Worm (Caenorhabditis elegans) whole organism, L1 larva: Measurements from ENCODE around the gene his-70.

Source experiments
- C04F5.9 ChIP-seq: sonication (generic microtip); optimal IDR thresholded peaks from 2 replicates; lab custom pipeline; 2016; ENCODE audit warnings: missing genetic modification characterization, missing compliant biosample characterization
- C16A3.4 ChIP-seq: fragments of 150-350 bp; optimal IDR thresholded peaks from 2 replicates; lab custom pipeline; 2014; ENCODE audit warnings: missing biosample characterization, missing genetic modification characterization
- C34B4.2 ChIP-seq: sonication (generic microtip); optimal IDR thresholded peaks from 2 replicates; lab custom pipeline; 2017; ENCODE audit warnings: mild to moderate bottlenecking, missing genetic modification characterization, missing compliant biosample characterization
- F16B12.6 ChIP-seq: fragments of 150-350 bp; optimal IDR thresholded peaks from 2 replicates; lab custom pipeline; 2014; ENCODE audit warnings: missing biosample characterization, missing genetic modification characterization
- Y116A8C.19 ChIP-seq: sonication (generic microtip); optimal IDR thresholded peaks from 2 replicates; lab custom pipeline; 2016; ENCODE audit warnings: missing compliant biosample characterization, missing genetic modification characterization, borderline replicate concordance
- ceh-82 ChIP-seq, 3 experiments: fragments of 150-350 bp in 1 of 3; sonication (generic microtip) in 2 of 3; optimal IDR thresholded peaks; 2 replicates each; lab custom pipeline; 2014 to 2017; ENCODE audit warnings: missing biosample characterization in 3 of 3, missing genetic modification characterization in 3 of 3
- ceh-88 ChIP-seq: fragments of 200-800 bp; sonication (Bioruptor generic); IDR thresholded peaks from 2 replicates; pipeline ENCODE4 v1.3.6; 2022; ENCODE audit warnings: missing genetic modification characterization, missing compliant biosample characterization
- ceh-90 ChIP-seq: sonication (generic microtip); optimal IDR thresholded peaks from 2 replicates; lab custom pipeline; 2016; ENCODE audit warnings: missing genetic modification characterization, missing compliant biosample characterization
- ces-1 ChIP-seq: fragments of 150-350 bp; optimal IDR thresholded peaks from 2 replicates; lab custom pipeline; 2014; ENCODE audit warnings: missing biosample characterization, missing genetic modification reagents, missing genetic modification characterization
- dpl-1 ChIP-seq, 3 experiments: fragments of 150-350 bp in 2 of 3; sonication (generic microtip) in 1 of 3; optimal IDR thresholded peaks; 2 replicates each; lab custom pipeline; 2014 to 2017; ENCODE audit warnings: missing biosample characterization in 3 of 3, missing genetic modification characterization in 3 of 3, missing genetic modification reagents in 3 of 3
- efl-1 ChIP-seq, 4 experiments: fragments of 150-350 bp; optimal IDR thresholded peaks in 3 of 4; peaks in 1 of 4; 1 replicate in 1 of 4; 2 replicates in 3 of 4; lab custom pipeline; 2014; ENCODE audit warnings: missing biosample characterization in 2 of 4, missing genetic modification characterization in 2 of 4, missing genetic modification reagents in 2 of 4
- efl-3 ChIP-seq: fragments of 200-800 bp; sonication (Bioruptor generic); optimal IDR thresholded peaks from 2 replicates; lab custom pipeline; 2018; ENCODE audit warnings: mild to moderate bottlenecking, missing genetic modification characterization, missing compliant biosample characterization
- egl-13 ChIP-seq: sonication (generic microtip); optimal IDR thresholded peaks from 2 replicates; lab custom pipeline; 2016; ENCODE audit warnings: missing genotype, missing genetic modification reagents, missing genetic modification characterization, missing compliant biosample characterization
- elt-3 ChIP-seq, 6 experiments: fragments of 150-350 bp in 1 of 6; sonication (generic microtip); optimal IDR thresholded peaks; 2 replicates each; lab custom pipeline; 2017 to 2018; ENCODE audit warnings: missing biosample characterization in 6 of 6, missing genetic modification characterization in 6 of 6, inconsistent platforms in 1 of 6
- grh-1 ChIP-seq: fragments of 200-800 bp; sonication (Bioruptor generic); IDR thresholded peaks from 2 replicates; pipeline ENCODE4 v1.3.6; 2022; ENCODE audit warnings: missing genetic modification reagents, missing genetic modification characterization, missing compliant biosample characterization
- hlh-17 ChIP-seq: fragments of 200-800 bp; sonication (Bioruptor generic); optimal IDR thresholded peaks from 2 replicates; lab custom pipeline; 2018; ENCODE audit warnings: missing genetic modification characterization, mild to moderate bottlenecking, missing compliant biosample characterization, moderate library complexity, borderline replicate concordance
- lin-15B ChIP-seq: fragments of 150-350 bp; sonication (generic microtip); optimal IDR thresholded peaks from 3 replicates; lab custom pipeline; 2014; ENCODE audit warnings: missing biosample characterization, missing genetic modification characterization
- lir-3 ChIP-seq: sonication (generic microtip); optimal IDR thresholded peaks from 2 replicates; lab custom pipeline; 2016; ENCODE audit warnings: mild to moderate bottlenecking, missing genetic modification characterization, moderate library complexity, missing compliant biosample characterization; ENCODE audit not compliant: poor library complexity
- mab-9 ChIP-seq: fragments of 200-800 bp; sonication (Bioruptor generic); IDR thresholded peaks from 2 replicates; pipeline ENCODE4 v1.3.6; 2022; ENCODE audit warnings: missing genetic modification reagents, missing genetic modification characterization, missing compliant biosample characterization
- mdl-1 ChIP-seq, 2 experiments: fragments of 150-350 bp; optimal IDR thresholded peaks; 2 replicates each; lab custom pipeline; 2014 to 2017; ENCODE audit warnings: missing biosample characterization in 2 of 2, missing genetic modification characterization in 2 of 2, inconsistent platforms in 1 of 2
- mef-2 ChIP-seq: fragments of 150-350 bp; optimal IDR thresholded peaks from 2 replicates; lab custom pipeline; 2014; ENCODE audit warnings: missing biosample characterization, missing genetic modification characterization
- nhr-11 ChIP-seq: fragments of 150-350 bp; optimal IDR thresholded peaks from 2 replicates; lab custom pipeline; 2014; ENCODE audit warnings: missing biosample characterization, missing genetic modification characterization
- nhr-12 ChIP-seq: sonication (generic microtip); optimal IDR thresholded peaks from 2 replicates; lab custom pipeline; 2017; ENCODE audit warnings: missing biosample characterization, missing genetic modification characterization
- nhr-19 ChIP-seq: fragments of 200-800 bp; sonication (Bioruptor generic); conservative IDR thresholded peaks from 2 replicates; pipeline ENCODE4 v1.3.6; 2022; ENCODE audit warnings: missing genetic modification characterization, missing compliant biosample characterization
- nhr-237 ChIP-seq: fragments of 150-350 bp; optimal IDR thresholded peaks from 2 replicates; lab custom pipeline; 2014; ENCODE audit warnings: missing biosample characterization, missing genetic modification characterization
- nhr-28 ChIP-seq: fragments of 150-350 bp; optimal IDR thresholded peaks from 2 replicates; lab custom pipeline; 2014; ENCODE audit warnings: missing biosample characterization, missing genetic modification characterization
- nhr-71 ChIP-seq: sonication (generic microtip); optimal IDR thresholded peaks from 2 replicates; lab custom pipeline; 2016; ENCODE audit warnings: mild to moderate bottlenecking, missing genetic modification characterization, moderate library complexity, missing compliant biosample characterization
- nhr-76 ChIP-seq: sonication (generic microtip); optimal IDR thresholded peaks from 2 replicates; lab custom pipeline; 2017; ENCODE audit warnings: missing biosample characterization, missing genetic modification characterization
- nhr-90 ChIP-seq: sonication (generic microtip); optimal IDR thresholded peaks from 2 replicates; lab custom pipeline; 2016; ENCODE audit warnings: mild to moderate bottlenecking, missing genetic modification characterization, missing compliant biosample characterization; ENCODE audit not compliant: poor library complexity
- pax-3 ChIP-seq: fragments of 200-800 bp; sonication (Bioruptor generic); optimal IDR thresholded peaks from 2 replicates; lab custom pipeline; 2018; ENCODE audit warnings: mild to moderate bottlenecking, missing genetic modification characterization, moderate library complexity, missing compliant biosample characterization
- pqm-1 ChIP-seq: sonication (generic microtip); optimal IDR thresholded peaks from 3 replicates; lab custom pipeline; 2017; ENCODE audit warnings: missing biosample characterization, missing genetic modification characterization
- rnt-1 ChIP-seq: sonication (generic microtip); optimal IDR thresholded peaks from 2 replicates; lab custom pipeline; 2016; ENCODE audit warnings: mild to moderate bottlenecking, missing genetic modification characterization, moderate library complexity, missing compliant biosample characterization
- snpc-4 ChIP-seq: fragments of 150-350 bp; optimal IDR thresholded peaks from 2 replicates; lab custom pipeline; 2014; ENCODE audit warnings: missing biosample characterization, missing genetic modification characterization
- snu-23 ChIP-seq: sonication (generic microtip); optimal IDR thresholded peaks from 2 replicates; lab custom pipeline; 2016; ENCODE audit warnings: missing genetic modification characterization, missing compliant biosample characterization
- sptf-1 ChIP-seq: fragments of 150-350 bp; optimal IDR thresholded peaks from 2 replicates; lab custom pipeline; 2014; ENCODE audit warnings: missing biosample characterization, missing genetic modification characterization
- sup-37 ChIP-seq: fragments of 200-800 bp; sonication (Bioruptor generic); optimal IDR thresholded peaks from 2 replicates; lab custom pipeline; 2018; ENCODE audit warnings: mild to moderate bottlenecking, missing genetic modification characterization, missing compliant biosample characterization
- tbx-2 ChIP-seq: sonication (generic microtip); optimal IDR thresholded peaks from 2 replicates; lab custom pipeline; 2016; ENCODE audit warnings: missing genetic modification characterization, missing compliant biosample characterization
- unc-30 ChIP-seq: sonication (generic microtip); optimal IDR thresholded peaks from 2 replicates; lab custom pipeline; 2017; ENCODE audit warnings: missing biosample characterization, missing genetic modification characterization
- unc-62 ChIP-seq: fragments of 150-350 bp; optimal IDR thresholded peaks from 2 replicates; lab custom pipeline; 2014; ENCODE audit warnings: missing biosample characterization, missing genetic modification reagents, missing genetic modification characterization
- vab-15 ChIP-seq: sonication (generic microtip); optimal IDR thresholded peaks from 2 replicates; lab custom pipeline; 2017; ENCODE audit warnings: missing genotype, mild to moderate bottlenecking, missing genetic modification characterization, missing compliant biosample characterization
- zag-1 ChIP-seq: fragments of 150-350 bp; optimal IDR thresholded peaks from 2 replicates; lab custom pipeline; 2014; ENCODE audit warnings: missing biosample characterization, missing genetic modification characterization
- ztf-11 ChIP-seq, 2 experiments: sonication (generic microtip); optimal IDR thresholded peaks; 2 replicates each; lab custom pipeline; 2016 to 2017; ENCODE audit warnings: missing genetic modification characterization in 2 of 2, missing biosample characterization in 1 of 2, missing compliant biosample characterization in 1 of 2

his-70 gene

ce11 chrIII:4087565-4087964, 27.6 kb upstream of the his-70 start (continued):
- TF ChIP-seq egl-13 (tag; lab: Kevin White, UChicago) = peak; percentile 28
- TF ChIP-seq snpc-4 (tag; lab: Kevin White, UChicago) = peak; percentile 72
- no peak for TF ChIP-seq Y116A8C.19 (tag; lab: Kevin White, UChicago)
- no peak for TF ChIP-seq vab-15 (tag; lab: Kevin White, UChicago)
- peak; percentile 67 to 89 for TF ChIP-seq efl-1 (optimal IDR thresholded peaks at IDR 0.05; lab: Kevin White, UChicago)
- peak; percentile 91 to 99 for TF ChIP-seq efl-1 (GFP tag; optimal IDR thresholded peaks at IDR 0.05 in 1 of 2; lab: Kevin White, UChicago)
- no peak for TF ChIP-seq ceh-90 (tag; lab: Kevin White, UChicago)
- TF ChIP-seq rnt-1 (tag; lab: Kevin White, UChicago) = peak; percentile 53
- peak; percentile 85 to 90 (median 87) for TF ChIP-seq dpl-1 (GFP tag; optimal IDR thresholded peaks at IDR 0.05; lab: Kevin White, UChicago)
- peak; percentile 61 for TF ChIP-seq C16A3.4 (tag; lab: Kevin White, UChicago)
- no peak for TF ChIP-seq nhr-11
- TF ChIP-seq unc-30 (tag; lab: Kevin White, UChicago) = no peak
- TF ChIP-seq hlh-17 (GFP tag; lab: Kevin White, UChicago) = no peak
- TF ChIP-seq mab-9 (GFP tag; lab: Robert Waterston, UW) = no peak
- TF ChIP-seq nhr-90 = peak; percentile 1
- no peak for TF ChIP-seq grh-1 (GFP tag; lab: Robert Waterston, UW)
- no peak for TF ChIP-seq lir-3 (tag; lab: Kevin White, UChicago)
- no peak for TF ChIP-seq sup-37 (GFP tag; lab: Kevin White, UChicago)
- TF ChIP-seq zag-1 (tag; lab: Kevin White, UChicago) = no peak
- peak; percentile 97 for TF ChIP-seq lin-15B (tag; lab: Kevin White, UChicago)
- no peak for TF ChIP-seq nhr-76 (tag; lab: Kevin White, UChicago)
- TF ChIP-seq ces-1 (GFP tag; lab: Kevin White, UChicago) = no peak
- TF ChIP-seq tbx-2 = peak; percentile 41
- no peak for TF ChIP-seq efl-3 (GFP tag; lab: Kevin White, UChicago)
- TF ChIP-seq nhr-12 (tag; lab: Kevin White, UChicago) = no peak
- TF ChIP-seq ceh-88 (GFP tag; lab: Robert Waterston, UW) = no peak
- TF ChIP-seq F16B12.6 (tag; lab: Kevin White, UChicago) = peak; percentile 62
- peak; percentile 78 for TF ChIP-seq nhr-71 (tag; lab: Kevin White, UChicago)
- no peak for TF ChIP-seq C34B4.2 (tag; lab: Kevin White, UChicago)
- peak in 2 of 6 experiments; percentile 11 to 64 for TF ChIP-seq elt-3 (tag; optimal IDR thresholded peaks at IDR 0.05; lab: Kevin White, UChicago)
- TF ChIP-seq C04F5.9 (tag; lab: Kevin White, UChicago) = no peak

ce11 chrIII:4087064-4087463, 27.1 kb upstream of the his-70 start:
- no peak for TF ChIP-seq sup-37 (GFP tag; lab: Kevin White, UChicago)
- TF ChIP-seq mef-2 (tag; lab: Kevin White, UChicago) = no peak
- no peak for TF ChIP-seq nhr-28
- TF ChIP-seq nhr-76 (tag; lab: Kevin White, UChicago) = no peak
- TF ChIP-seq nhr-19 (GFP tag; lab: Robert Waterston, UW) = no peak
- TF ChIP-seq ztf-11 (tag; optimal IDR thresholded peaks at IDR 0.05; lab: Kevin White, UChicago) = no peak
- no peak for TF ChIP-seq sptf-1 (tag; lab: Kevin White, UChicago)
- no peak for TF ChIP-seq snu-23 (GFP tag; lab: Kevin White, UChicago)
- TF ChIP-seq ceh-82 (tag; optimal IDR thresholded peaks at IDR 0.05; lab: Kevin White, UChicago) = no peak
- TF ChIP-seq pax-3 = no peak

DNA sequence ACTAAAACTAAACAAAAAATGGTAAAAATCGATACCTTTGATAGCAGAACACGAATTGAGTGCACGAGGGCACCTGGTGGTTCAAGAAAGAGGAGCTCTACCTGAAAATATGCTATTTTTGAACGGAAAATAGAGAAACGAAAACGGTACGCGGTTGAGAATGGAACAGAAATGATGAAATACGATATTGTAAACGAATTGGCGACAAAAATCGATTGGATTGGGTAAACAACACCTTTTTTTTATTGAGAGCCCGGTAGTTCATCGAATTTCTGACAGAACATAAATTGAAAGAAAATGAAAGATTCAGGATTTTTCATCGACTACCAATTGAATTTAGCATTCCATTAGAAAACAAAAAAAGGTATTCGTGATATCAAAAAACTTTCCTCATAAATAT, 26.6 kb upstream of the his-70 start, which contains the start of gene kin-19:
Gene kin-19, minus strand, starts transcription at position 101 of the 400 bp plus-strand sequence.
- TF ChIP-seq nhr-237 (tag; lab: Kevin White, UChicago) (no peak), ceh-82 (tag; optimal IDR thresholded peaks at IDR 0.05; lab: Kevin White, UChicago) (no peak), snu-23 (GFP tag; lab: Kevin White, UChicago) (no peak), nhr-12 (tag; lab: Kevin White, UChicago) (no peak), mdl-1 (tag; optimal IDR thresholded peaks at IDR 0.05; lab: Kevin White, UChicago) (no peak), nhr-28 (no peak), C16A3.4 (tag; lab: Kevin White, UChicago) (no peak), unc-62 (GFP tag; lab: Kevin White, UChicago) (no peak), pqm-1 (tag; lab: Kevin White, UChicago) (no peak)
